Worm (Caenorhabditis elegans): Measurements from ENCODE around the gene nlp-80.

- TF ChIP-seq snpc-4 (tag; optimal IDR thresholded peaks at IDR 0.05) (no peak), ceh-82 (tag; optimal IDR thresholded peaks at IDR 0.05) (no peak), lin-13 (GFP tag; optimal IDR thresholded peaks at IDR 0.05) (no peak), ama-1 (optimal IDR thresholded peaks at IDR 0.05) (no peak), lsy-2 (tag; optimal IDR thresholded peaks at IDR 0.05) (no peak), lin-11 (tag; optimal IDR thresholded peaks at IDR 0.05) (no peak), zag-1 (tag; optimal IDR thresholded peaks at IDR 0.05) (no peak)
Measured at ce11 chrV:11063115-11063514, 2.3 kb downstream of the nlp-80 start, which contains the start of gene T04C12.9.

Data from whole organism, L2 larva.